Worm (Caenorhabditis elegans) whole organism, young adult: ENCODE measurements around the gene fic-1.
A peak's percentile ranks its signal among the peaks of the same experiment; 100 is the strongest.

Experiments
- B0019.2 ChIP-seq: fragments of 200-800 bp; sonication (Bioruptor generic); conservative IDR thresholded peaks from 2 replicates; pipeline ENCODE4 v1.3.6; 2022; ENCODE audit warnings: missing genetic modification reagents, missing genetic modification characterization, missing compliant biosample characterization
- B0261.1 ChIP-seq: sonication (generic microtip); optimal IDR thresholded peaks from 2 replicates; lab custom pipeline; 2016; ENCODE audit warnings: mild to moderate bottlenecking, missing genetic modification characterization, moderate library complexity, missing compliant biosample characterization
- F23B12.7 ChIP-seq: sonication (generic microtip); optimal IDR thresholded peaks from 2 replicates; lab custom pipeline; 2017; ENCODE audit warnings: missing genetic modification characterization, mild to moderate bottlenecking, missing compliant biosample characterization, antibody characterized with exemption, moderate library complexity; ENCODE audit not compliant: insufficient read depth
- F33H1.4 ChIP-seq: fragments of 200-800 bp; sonication (Bioruptor generic); IDR thresholded peaks from 2 replicates; pipeline ENCODE4 v1.3.6; 2022; ENCODE audit warnings: missing genetic modification reagents, missing genetic modification characterization, missing compliant biosample characterization
- F57A8.1 ChIP-seq: fragments of 200-800 bp; sonication (Bioruptor generic); optimal IDR thresholded peaks from 2 replicates; lab custom pipeline; 2018; ENCODE audit warnings: mild to moderate bottlenecking, missing genetic modification characterization, moderate library complexity, missing compliant biosample characterization
- K11D2.4 ChIP-seq: fragments of 200-800 bp; sonication (Bioruptor generic); IDR thresholded peaks from 2 replicates; pipeline ENCODE4 v1.3.6; 2022; ENCODE audit warnings: missing genetic modification reagents, missing genetic modification characterization, missing compliant biosample characterization
- Y67H2A.10 ChIP-seq: fragments of 200-800 bp; sonication (Bioruptor generic); conservative IDR thresholded peaks from 2 replicates; pipeline ENCODE4 v1.3.6; 2022; ENCODE audit warnings: missing genetic modification reagents, missing genetic modification characterization, missing compliant biosample characterization
- Y95B8A.8 ChIP-seq: fragments of 200-800 bp; sonication (Bioruptor generic); IDR thresholded peaks from 2 replicates; pipeline ENCODE4 v1.3.6; 2022; ENCODE audit warnings: missing genetic modification reagents, missing genetic modification characterization, missing compliant biosample characterization
- ZK185.1 ChIP-seq: sonication (generic microtip); optimal IDR thresholded peaks from 2 replicates; lab custom pipeline; 2016; ENCODE audit warnings: mild to moderate bottlenecking, missing genetic modification characterization, missing compliant biosample characterization; ENCODE audit not compliant: poor library complexity, severe bottlenecking
- aptf-3 ChIP-seq: fragments of 200-800 bp; sonication (Bioruptor generic); IDR thresholded peaks from 2 replicates; pipeline ENCODE4 v1.3.6; 2022; ENCODE audit warnings: missing genetic modification characterization, missing compliant biosample characterization
- athp-1 ChIP-seq: sonication (generic microtip); optimal IDR thresholded peaks from 2 replicates; lab custom pipeline; 2017; ENCODE audit warnings: mild to moderate bottlenecking, missing genetic modification characterization, missing compliant biosample characterization
- attf-3 ChIP-seq: fragments of 200-800 bp; sonication (Bioruptor generic); conservative IDR thresholded peaks from 2 replicates; pipeline ENCODE4 v1.3.6; 2022; ENCODE audit warnings: missing genetic modification reagents, missing genetic modification characterization, missing compliant biosample characterization
- ccch-3 ChIP-seq: fragments of 200-800 bp; sonication (Bioruptor generic); optimal IDR thresholded peaks from 2 replicates; lab custom pipeline; 2018; ENCODE audit warnings: mild to moderate bottlenecking, missing genetic modification characterization, missing compliant biosample characterization
- cebp-1 ChIP-seq, 2 experiments: fragments of 200-800 bp in 1 of 2; sonication (Bioruptor generic) in 1 of 2; sonication (generic microtip) in 1 of 2; IDR thresholded peaks in 1 of 2; optimal IDR thresholded peaks in 1 of 2; 2 replicates each; pipeline versions ENCODE4 v1.3.6 to Lab custom; 2017 to 2022; ENCODE audit warnings: missing compliant biosample characterization in 2 of 2, missing genetic modification characterization in 2 of 2, mild to moderate bottlenecking in 1 of 2, missing genetic modification reagents in 1 of 2, moderate library complexity in 1 of 2
- cebp-2 ChIP-seq: fragments of 200-800 bp; sonication (Bioruptor generic); IDR thresholded peaks from 2 replicates; pipeline ENCODE4 v1.3.6; 2022; ENCODE audit warnings: missing genetic modification characterization, missing compliant biosample characterization
- ceh-40 ChIP-seq: fragments of 200-800 bp; sonication (Bioruptor generic); IDR thresholded peaks from 2 replicates; pipeline ENCODE4 v1.3.6; 2022; ENCODE audit warnings: missing genetic modification characterization, missing compliant biosample characterization
- ceh-58 ChIP-seq: fragments of 200-800 bp; sonication (Bioruptor generic); IDR thresholded peaks from 2 replicates; pipeline ENCODE4 v1.3.6; 2022; ENCODE audit warnings: missing genetic modification characterization, missing compliant biosample characterization
- ceh-79 ChIP-seq: sonication (generic microtip); optimal IDR thresholded peaks from 2 replicates; lab custom pipeline; 2017; ENCODE audit warnings: mild to moderate bottlenecking, missing genetic modification characterization, missing compliant biosample characterization
- dpl-1 ChIP-seq: fragments of 150-350 bp; optimal IDR thresholded peaks from 2 replicates; lab custom pipeline; 2014; ENCODE audit warnings: missing biosample characterization, missing genetic modification reagents, missing genetic modification characterization
- egl-44 ChIP-seq: fragments of 200-800 bp; sonication (Bioruptor generic); IDR thresholded peaks from 2 replicates; pipeline ENCODE4 v1.3.6; 2022; ENCODE audit warnings: missing genetic modification reagents, missing genetic modification characterization, missing compliant biosample characterization
- ets-4 ChIP-seq: fragments of 200-800 bp; sonication (Bioruptor generic); optimal IDR thresholded peaks from 2 replicates; lab custom pipeline; 2018; ENCODE audit warnings: mild to moderate bottlenecking, missing genetic modification characterization, missing compliant biosample characterization
- hlh-12 ChIP-seq: sonication (generic microtip); optimal IDR thresholded peaks from 2 replicates; lab custom pipeline; 2016; ENCODE audit warnings: missing genetic modification characterization, missing compliant biosample characterization
- hmg-1.2 ChIP-seq: fragments of 200-800 bp; sonication (Bioruptor generic); IDR thresholded peaks from 2 replicates; pipeline ENCODE4 v1.3.6; 2022; ENCODE audit warnings: missing genetic modification reagents, missing genetic modification characterization, missing compliant biosample characterization
- hrde-1 ChIP-seq: sonication (generic microtip); optimal IDR thresholded peaks from 2 replicates; lab custom pipeline; 2016; ENCODE audit warnings: missing genetic modification characterization, mild to moderate bottlenecking, missing compliant biosample characterization, moderate library complexity, missing genotype, missing genetic modification reagents, borderline replicate concordance
- hsf-1 ChIP-seq: fragments of 200-800 bp; sonication (Bioruptor generic); IDR thresholded peaks from 2 replicates; pipeline ENCODE4 v1.3.6; 2022; ENCODE audit warnings: missing genetic modification reagents, missing genetic modification characterization, missing compliant biosample characterization
- let-526 ChIP-seq: fragments of 200-800 bp; sonication (Bioruptor generic); IDR thresholded peaks from 2 replicates; pipeline ENCODE4 v1.3.6; 2022; ENCODE audit warnings: missing genetic modification reagents, missing genetic modification characterization, missing compliant biosample characterization
- lsy-27 ChIP-seq: sonication (generic microtip); optimal IDR thresholded peaks from 2 replicates; lab custom pipeline; 2017; ENCODE audit warnings: missing genetic modification characterization, mild to moderate bottlenecking, missing compliant biosample characterization, antibody characterized with exemption, missing genotype, borderline replicate concordance; ENCODE audit not compliant: insufficient read depth
- madf-3 ChIP-seq: fragments of 200-800 bp; sonication (Bioruptor generic); IDR thresholded peaks from 2 replicates; pipeline ENCODE4 v1.3.6; 2022; ENCODE audit warnings: missing genetic modification reagents, missing genetic modification characterization, missing compliant biosample characterization
- nhr-120 ChIP-seq: fragments of 200-800 bp; sonication (Bioruptor generic); IDR thresholded peaks from 2 replicates; pipeline ENCODE4 v1.3.6; 2022; ENCODE audit warnings: missing genetic modification characterization, missing compliant biosample characterization
- nhr-179 ChIP-seq: sonication (generic microtip); optimal IDR thresholded peaks from 2 replicates; lab custom pipeline; 2016; ENCODE audit warnings: mild to moderate bottlenecking, missing genetic modification characterization, missing compliant biosample characterization
- nhr-27 ChIP-seq: fragments of 200-800 bp; sonication (Bioruptor generic); optimal IDR thresholded peaks from 2 replicates; lab custom pipeline; 2018; ENCODE audit warnings: mild to moderate bottlenecking, missing genetic modification characterization, moderate library complexity, missing compliant biosample characterization
- nhr-80 ChIP-seq: sonication (generic microtip); optimal IDR thresholded peaks from 2 replicates; lab custom pipeline; 2016; ENCODE audit warnings: missing genetic modification characterization, missing compliant biosample characterization
- rcor-1 ChIP-seq: fragments of 200-800 bp; sonication (Bioruptor generic); IDR thresholded peaks from 2 replicates; pipeline ENCODE4 v1.3.6; 2022; ENCODE audit warnings: missing genetic modification reagents, missing genetic modification characterization, missing compliant biosample characterization
- repo-1 ChIP-seq: sonication (generic microtip); optimal IDR thresholded peaks from 2 replicates; lab custom pipeline; 2017; ENCODE audit warnings: mild to moderate bottlenecking, missing genetic modification characterization, missing compliant biosample characterization
- snpc-1.1 ChIP-seq: sonication (generic microtip); optimal IDR thresholded peaks from 2 replicates; lab custom pipeline; 2017; ENCODE audit warnings: missing genetic modification characterization, mild to moderate bottlenecking, missing compliant biosample characterization, antibody characterized with exemption, moderate library complexity, missing genotype, missing genetic modification reagents; ENCODE audit not compliant: insufficient read depth
- snpc-3.4 ChIP-seq: sonication (generic microtip); optimal IDR thresholded peaks from 2 replicates; lab custom pipeline; 2017; ENCODE audit warnings: missing genetic modification characterization, mild to moderate bottlenecking, missing compliant biosample characterization, antibody characterized with exemption, moderate library complexity, missing genotype, missing genetic modification reagents
- snpc-4 ChIP-seq, 5 experiments: fragments of 150-350 bp in 1 of 5; sonication (generic microtip) in 4 of 5; optimal IDR thresholded peaks; 2 replicates each; lab custom pipeline; 2014 to 2018; ENCODE audit warnings: missing genetic modification characterization in 5 of 5, missing biosample characterization in 3 of 5, antibody characterized with exemption in 2 of 5, mild to moderate bottlenecking in 2 of 5, missing compliant biosample characterization in 2 of 5, missing genotype in 2 of 5, moderate library complexity in 2 of 5, missing genetic modification reagents in 1 of 5
- sptf-2 ChIP-seq: fragments of 200-800 bp; sonication (Bioruptor generic); optimal IDR thresholded peaks from 2 replicates; lab custom pipeline; 2018; ENCODE audit warnings: mild to moderate bottlenecking, missing genetic modification characterization, missing compliant biosample characterization
- tbp1 ChIP-seq: fragments of 200-800 bp; sonication (Bioruptor generic); optimal IDR thresholded peaks from 2 replicates; lab custom pipeline; 2018; ENCODE audit warnings: mild to moderate bottlenecking, missing genetic modification characterization, missing compliant biosample characterization
- tlf-1 ChIP-seq: fragments of 200-800 bp; sonication (Bioruptor generic); optimal IDR thresholded peaks from 2 replicates; lab custom pipeline; 2018; ENCODE audit warnings: mild to moderate bottlenecking, missing genetic modification characterization, missing compliant biosample characterization
- xnd-1 ChIP-seq: sonication (generic microtip); optimal IDR thresholded peaks from 2 replicates; lab custom pipeline; 2016; ENCODE audit warnings: missing genotype, missing genetic modification reagents, missing genetic modification characterization, missing compliant biosample characterization
- zfh-2 ChIP-seq: fragments of 200-800 bp; sonication (Bioruptor generic); conservative IDR thresholded peaks from 2 replicates; pipeline ENCODE4 v1.3.6; 2022; ENCODE audit warnings: missing genetic modification reagents, missing genetic modification characterization, missing compliant biosample characterization
- ztf-22 ChIP-seq: fragments of 200-800 bp; sonication (Bioruptor generic); optimal IDR thresholded peaks from 2 replicates; lab custom pipeline; 2018; ENCODE audit warnings: mild to moderate bottlenecking, missing genetic modification characterization, moderate library complexity, missing compliant biosample characterization
- ztf-26 ChIP-seq: sonication (generic microtip); optimal IDR thresholded peaks from 2 replicates; lab custom pipeline; 2017; ENCODE audit warnings: missing genetic modification characterization, missing compliant biosample characterization
- ztf-28 ChIP-seq: fragments of 200-800 bp; sonication (Bioruptor generic); IDR thresholded peaks from 2 replicates; pipeline ENCODE4 v1.3.6; 2022; ENCODE audit warnings: missing genetic modification reagents, missing genetic modification characterization, missing compliant biosample characterization

The fic-1 gene

DNA sequence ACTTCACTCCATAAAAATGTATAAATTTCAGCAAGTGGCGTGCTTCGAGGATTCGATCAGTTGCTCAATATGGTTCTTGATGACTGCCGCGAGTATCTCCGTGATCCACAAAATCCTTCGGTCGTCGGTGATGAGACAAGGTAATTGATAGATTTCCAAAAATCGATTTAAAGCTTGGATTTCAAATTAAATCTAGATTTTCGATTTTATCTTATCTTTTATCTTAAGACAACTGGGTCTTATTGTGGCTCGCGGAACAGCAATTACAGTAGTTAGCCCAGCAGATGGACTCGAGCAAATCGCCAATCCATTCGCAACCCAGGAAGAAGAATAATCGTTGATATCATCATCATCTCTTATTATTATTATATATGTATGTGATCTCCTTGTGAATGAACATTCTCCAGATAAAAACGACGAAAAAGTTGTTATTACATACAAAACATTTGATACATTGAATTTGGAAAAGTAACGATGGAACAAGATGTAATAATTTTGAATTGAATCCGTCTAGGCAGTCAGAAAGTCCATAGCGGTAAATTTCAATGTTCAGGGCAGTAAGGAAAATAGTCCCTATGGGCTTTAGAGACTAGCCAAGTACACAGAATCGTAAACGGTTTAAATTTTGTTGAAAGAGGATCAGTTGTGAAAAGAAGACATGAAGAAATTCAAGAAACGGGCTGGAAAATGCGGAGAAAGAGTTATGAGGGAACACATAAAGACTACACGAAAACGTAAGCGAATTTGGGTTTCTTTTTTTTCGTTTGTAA is 3.3 kb upstream of the fic-1 start (continued):
- TF ChIP-seq sptf-2 (GFP tag; lab: Kevin White, UChicago) (no peak), ztf-28 (no peak), nhr-27 (no peak), cebp-1 (GFP tag; IDR thresholded peaks at IDR 0.05; lab: Robert Waterston, UW) (0 out of 2 replicates have a peak, but pooled peaks have one; percentile 7), cebp-1 (tag; optimal IDR thresholded peaks at IDR 0.05; lab: Kevin White, UChicago) (peak; percentile 82), zfh-2 (GFP tag; lab: Robert Waterston, UW) (no peak), hsf-1 (GFP tag; lab: Robert Waterston, UW) (no peak), attf-3 (GFP tag; lab: Robert Waterston, UW) (no peak), hrde-1 (tag; lab: Kevin White, UChicago) (peak; percentile 49), aptf-3 (GFP tag; lab: Robert Waterston, UW) (no peak; the same call in 1 of the 2 replicates), ztf-22 (no peak), ztf-26 (tag; lab: Kevin White, UChicago) (no peak), tlf-1 (GFP tag; lab: Kevin White, UChicago) (peak; percentile 83), tbp1 (GFP tag; lab: Kevin White, UChicago) (no peak), ZK185.1 (tag; lab: Kevin White, UChicago) (peak; percentile 12), ceh-58 (GFP tag; lab: Robert Waterston, UW) (no peak), Y67H2A.10 (GFP tag; lab: Robert Waterston, UW) (0 out of 2 replicates have a peak, but pooled peaks have one; percentile 27), F23B12.7 (no peak), ceh-79 (tag; lab: Kevin White, UChicago) (peak; percentile 71), egl-44 (GFP tag; lab: Robert Waterston, UW) (peak; percentile 40; the same call in 1 of the 2 replicates), rcor-1 (GFP tag; lab: Robert Waterston, UW) (0 out of 2 replicates have a peak, but pooled peaks have one; percentile 25), snpc-4 (GFP tag; optimal IDR thresholded peaks at IDR 0.05; lab: Kevin White, UChicago) (no peak), snpc-4 (tag; optimal IDR thresholded peaks at IDR 0.05; lab: Kevin White, UChicago) (peak in 2 of 4 experiments; percentile 10 to 11), hmg-1.2 (GFP tag; lab: Robert Waterston, UW) (peak; percentile 22; the same call in 1 of the 2 replicates), ccch-3 (GFP tag; lab: Kevin White, UChicago) (no peak), repo-1 (peak; percentile 94), athp-1 (tag; lab: Kevin White, UChicago) (peak; percentile 90), cebp-2 (GFP tag; lab: Robert Waterston, UW) (no peak), K11D2.4 (GFP tag; lab: Robert Waterston, UW) (peak; percentile 63; the same call in 1 of the 2 replicates), madf-3 (no peak), ets-4 (GFP tag; lab: Kevin White, UChicago) (peak; percentile 14), B0019.2 (no peak), let-526 (GFP tag; lab: Robert Waterston, UW) (peak; percentile 43; the same call in 1 of the 2 replicates), dpl-1 (no peak), F33H1.4 (GFP tag; lab: Robert Waterston, UW) (no peak), F57A8.1 (GFP tag; lab: Kevin White, UChicago) (no peak), B0261.1 (tag; lab: Kevin White, UChicago) (peak; percentile 3), lsy-27 (no peak), nhr-80 (peak; percentile 0), nhr-120 (GFP tag; lab: Robert Waterston, UW) (no peak), nhr-179 (no peak), snpc-1.1 (tag; lab: Kevin White, UChicago) (no peak), ceh-40 (no peak), xnd-1 (tag; lab: Kevin White, UChicago) (no peak), snpc-3.4 (no peak), Y95B8A.8 (GFP tag; lab: Robert Waterston, UW) (peak; percentile 67), hlh-12 (no peak)
